Worm (Caenorhabditis elegans) whole organism, L4 larva: ENCODE measurements around the gene C18B12.4.
A peak's percentile ranks its signal among the peaks of the same experiment; 100 is the strongest.

Experiments
- R02D3.7 ChIP-seq: fragments of 150-350 bp; sonication (generic microtip); optimal IDR thresholded peaks from 3 replicates; lab custom pipeline; 2014; ENCODE audit warnings: missing biosample characterization, missing genetic modification characterization
- Y75B8A.6 ChIP-seq: fragments of 200-800 bp; sonication (Bioruptor generic); IDR thresholded peaks from 2 replicates; pipeline ENCODE4 v1.3.6; 2022; ENCODE audit warnings: missing genetic modification reagents, missing genetic modification characterization, missing compliant biosample characterization
- aha-1 ChIP-seq: fragments of 150-350 bp; peaks from one replicate; lab custom pipeline; 2014; ENCODE audit warnings: missing biosample characterization, missing genetic modification characterization
- ama-1 ChIP-seq: fragments of 150-350 bp; optimal IDR thresholded peaks from 2 replicates; lab custom pipeline; 2014; ENCODE audit warnings: inconsistent platforms, mixed read lengths
- attf-4 ChIP-seq: sonication (generic microtip); optimal IDR thresholded peaks from 3 replicates; lab custom pipeline; 2017; ENCODE audit warnings: missing biosample characterization, missing genetic modification characterization
- ceh-32 ChIP-seq: sonication (generic microtip); optimal IDR thresholded peaks from 2 replicates; lab custom pipeline; 2016; ENCODE audit warnings: mild to moderate bottlenecking, missing genetic modification characterization, missing compliant biosample characterization; ENCODE audit not compliant: poor library complexity
- ces-1 ChIP-seq: fragments of 150-350 bp; sonication (generic microtip); optimal IDR thresholded peaks from 4 replicates; lab custom pipeline; 2014; ENCODE audit warnings: missing biosample characterization, missing genetic modification reagents, missing genetic modification characterization
- cey-2 ChIP-seq: sonication (generic microtip); optimal IDR thresholded peaks from 3 replicates; lab custom pipeline; 2017; ENCODE audit warnings: missing genetic modification characterization, mild to moderate bottlenecking, missing compliant biosample characterization, antibody characterized with exemption, borderline replicate concordance; ENCODE audit not compliant: insufficient read depth
- ctbp-1 ChIP-seq: fragments of 200-800 bp; sonication (Bioruptor generic); IDR thresholded peaks from 2 replicates; pipeline ENCODE4 v1.3.6; 2022; ENCODE audit warnings: missing genetic modification reagents, missing genetic modification characterization, missing compliant biosample characterization
- daf-16 ChIP-seq, 3 experiments: sonication (generic microtip); optimal IDR thresholded peaks; 2 replicates each; lab custom pipeline; 2016 to 2017; ENCODE audit warnings: missing genetic modification characterization in 3 of 3, missing genetic modification reagents in 3 of 3, mild to moderate bottlenecking in 2 of 3, missing compliant biosample characterization in 2 of 3, missing biosample characterization in 1 of 3, moderate library complexity in 1 of 3
- daf-19 ChIP-seq: fragments of 200-800 bp; sonication (Bioruptor generic); conservative IDR thresholded peaks from 2 replicates; pipeline ENCODE4 v1.3.6; 2022; ENCODE audit warnings: missing genetic modification characterization, missing compliant biosample characterization
- fkh-10 ChIP-seq: fragments of 150-350 bp; optimal IDR thresholded peaks from 2 replicates; lab custom pipeline; 2014; ENCODE audit warnings: missing biosample characterization, missing genetic modification reagents, missing genetic modification characterization
- hlh-11 ChIP-seq: fragments of 200-800 bp; sonication (Bioruptor generic); optimal IDR thresholded peaks from 2 replicates; lab custom pipeline; 2018; ENCODE audit warnings: mild to moderate bottlenecking, missing genetic modification characterization, missing compliant biosample characterization
- hlh-30 ChIP-seq: sonication (generic microtip); optimal IDR thresholded peaks from 2 replicates; lab custom pipeline; 2017; ENCODE audit warnings: antibody characterized with exemption, mild to moderate bottlenecking, missing genetic modification characterization, missing compliant biosample characterization; ENCODE audit not compliant: insufficient read depth
- jun-1 ChIP-seq: fragments of 150-350 bp; optimal IDR thresholded peaks from 2 replicates; lab custom pipeline; 2014; ENCODE audit warnings: missing biosample characterization, missing genetic modification reagents, missing genetic modification characterization
- lin-15B ChIP-seq: fragments of 150-350 bp; sonication (generic microtip); optimal IDR thresholded peaks from 3 replicates; lab custom pipeline; 2014; ENCODE audit warnings: missing biosample characterization, missing genetic modification characterization
- mes-2 ChIP-seq: sonication (generic microtip); optimal IDR thresholded peaks from 2 replicates; lab custom pipeline; 2016; ENCODE audit warnings: missing genotype, mild to moderate bottlenecking, missing genetic modification characterization, missing compliant biosample characterization; ENCODE audit not compliant: poor library complexity, severe bottlenecking
- nhr-10 ChIP-seq: fragments of 150-350 bp; optimal IDR thresholded peaks from 2 replicates; lab custom pipeline; 2014; ENCODE audit warnings: missing biosample characterization, missing genetic modification characterization
- nhr-28 ChIP-seq: fragments of 150-350 bp; optimal IDR thresholded peaks from 2 replicates; lab custom pipeline; 2014; ENCODE audit warnings: missing biosample characterization, missing genetic modification characterization
- nhr-41 ChIP-seq: fragments of 200-800 bp; sonication (Bioruptor generic); IDR thresholded peaks from 2 replicates; pipeline ENCODE4 v1.3.6; 2022; ENCODE audit warnings: missing genetic modification reagents, missing genetic modification characterization, missing compliant biosample characterization
- nhr-6 ChIP-seq: fragments of 150-350 bp; optimal IDR thresholded peaks from 2 replicates; lab custom pipeline; 2014; ENCODE audit warnings: missing biosample characterization, missing genetic modification characterization
- nhr-76 ChIP-seq: fragments of 150-350 bp; optimal IDR thresholded peaks from 2 replicates; lab custom pipeline; 2014; ENCODE audit warnings: missing biosample characterization, missing genetic modification characterization
- nhr-77 ChIP-seq: fragments of 150-350 bp; optimal IDR thresholded peaks from 2 replicates; lab custom pipeline; 2014; ENCODE audit warnings: missing biosample characterization, missing genetic modification characterization
- saeg-2 ChIP-seq: fragments of 200-800 bp; sonication (Bioruptor generic); IDR thresholded peaks from 2 replicates; pipeline ENCODE4 v1.3.6; 2022; ENCODE audit warnings: missing genetic modification reagents, missing genetic modification characterization, missing compliant biosample characterization
- skn-1 ChIP-seq: fragments of 150-350 bp; optimal IDR thresholded peaks from 2 replicates; lab custom pipeline; 2014; ENCODE audit warnings: missing biosample characterization, missing genetic modification characterization
- spr-3 ChIP-seq: fragments of 200-800 bp; sonication (Bioruptor generic); optimal IDR thresholded peaks from 2 replicates; lab custom pipeline; 2018; ENCODE audit warnings: mild to moderate bottlenecking, missing genetic modification characterization, missing compliant biosample characterization
- unc-62 ChIP-seq, 3 experiments: fragments of 150-350 bp in 1 of 3; sonication (generic microtip); optimal IDR thresholded peaks in 2 of 3; peaks in 1 of 3; 1 replicate in 1 of 3; 2 replicates in 2 of 3; lab custom pipeline; 2014 to 2017; ENCODE audit warnings: missing biosample characterization in 3 of 3, missing genetic modification characterization in 3 of 3, missing genetic modification reagents in 3 of 3, missing genotype in 1 of 3
- ztf-11 ChIP-seq: fragments of 150-350 bp; optimal IDR thresholded peaks from 2 replicates; lab custom pipeline; 2014; ENCODE audit warnings: missing biosample characterization, missing genetic modification characterization

Gene C18B12.4

ce11 chrX:15053223-15053933 is 13.0 kb upstream of the C18B12.4 start, which contains the start of gene H03G16.1:
H03G16.1 (plus strand) TSS chrX:15053883.
- TF ChIP-seq nhr-41 (GFP tag; lab: Robert Waterston, UW): no peak
- peak in 1 of 2 experiments; percentile 92 for TF ChIP-seq unc-62 (GFP tag; optimal IDR thresholded peaks at IDR 0.05 in 1 of 2; lab: Kevin White, UChicago)
- TF ChIP-seq unc-62 (tag; optimal IDR thresholded peaks at IDR 0.05; lab: Kevin White, UChicago): no peak
- TF ChIP-seq spr-3 (GFP tag; lab: Kevin White, UChicago): no peak
- TF ChIP-seq jun-1 (tag; lab: Kevin White, UChicago): no peak
- TF ChIP-seq skn-1 (tag; lab: Kevin White, UChicago): no peak
- no peak for TF ChIP-seq ama-1

ce11 chrX:15052385-15052784 is 12.0 kb upstream of the C18B12.4 start, which contains the start of gene H03G16.6:
H03G16.6 (plus strand) TSS chrX:15052685.
- TF ChIP-seq nhr-77 (tag; lab: Kevin White, UChicago) (no peak), ceh-32 (tag; lab: Kevin White, UChicago) (no peak)

- peak; percentile 35 for TF ChIP-seq nhr-28
- no peak for TF ChIP-seq ctbp-1
- TF ChIP-seq daf-16 (GFP tag; optimal IDR thresholded peaks at IDR 0.05; lab: Kevin White, UChicago): no peak
- peak; percentile 86 for TF ChIP-seq daf-16 (tag; optimal IDR thresholded peaks at IDR 0.05; lab: Kevin White, UChicago)
Measured at ce11 chrX:15050006-15050405, 9.6 kb upstream of the C18B12.4 start.

DNA sequence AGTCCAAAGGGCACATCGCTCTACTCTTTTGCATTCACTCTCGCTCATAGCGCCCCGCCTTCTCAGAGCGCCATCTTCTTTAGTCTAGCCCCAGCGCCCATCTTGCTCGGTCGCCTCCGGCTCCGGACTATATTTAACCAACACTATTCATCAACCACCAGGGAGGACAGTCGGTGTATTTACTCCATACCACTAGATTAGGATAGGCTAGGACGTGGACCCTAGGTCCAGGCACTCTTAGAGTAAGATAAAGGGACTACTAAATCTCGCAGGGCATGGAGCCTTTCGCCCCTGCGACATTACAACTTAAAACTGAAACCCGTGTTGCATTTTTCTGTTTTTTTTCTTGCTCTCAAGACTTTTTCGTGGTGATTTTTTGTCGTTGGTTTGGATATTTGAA is 7.1 kb upstream of the C18B12.4 start:
- TF ChIP-seq daf-19 (GFP tag; lab: Robert Waterston, UW): no peak
- peak in 1 of 2 experiments; percentile 57 for TF ChIP-seq unc-62 (GFP tag; optimal IDR thresholded peaks at IDR 0.05 in 1 of 2; lab: Kevin White, UChicago)
- no peak for TF ChIP-seq unc-62 (tag; optimal IDR thresholded peaks at IDR 0.05; lab: Kevin White, UChicago)
- no peak for TF ChIP-seq ztf-11 (tag; lab: Kevin White, UChicago)
- peak; percentile 98 for TF ChIP-seq aha-1 (tag; lab: Kevin White, UChicago)

DNA sequence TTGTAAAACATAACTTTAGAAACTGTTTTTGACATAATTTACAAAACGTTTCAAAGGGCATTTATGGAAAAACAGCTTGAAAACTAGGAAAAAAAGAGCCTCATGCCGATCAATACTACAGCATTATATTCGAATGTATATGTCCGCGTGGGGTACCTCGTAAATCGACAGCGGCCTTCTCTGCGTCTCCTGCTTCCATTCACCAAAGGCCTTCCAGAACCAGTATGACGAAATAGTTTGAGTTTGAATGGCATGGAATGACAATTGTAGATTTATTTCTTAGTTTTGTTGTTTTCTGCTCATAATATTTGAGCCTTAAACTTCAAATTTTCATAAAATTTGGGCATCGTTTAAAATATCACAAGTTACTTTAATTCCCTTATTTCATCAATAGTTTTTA is 5.0 kb upstream of the C18B12.4 start:
- TF ChIP-seq lin-15B (tag; lab: Kevin White, UChicago) (no peak), R02D3.7 (peak; percentile 50), daf-16 (GFP tag; optimal IDR thresholded peaks at IDR 0.05; lab: Kevin White, UChicago) (no peak), daf-16 (tag; optimal IDR thresholded peaks at IDR 0.05; lab: Kevin White, UChicago) (no peak), ces-1 (GFP tag; lab: Kevin White, UChicago) (no peak), hlh-30 (tag; lab: Kevin White, UChicago) (peak; percentile 42), nhr-77 (tag; lab: Kevin White, UChicago) (no peak), mes-2 (peak; percentile 13)

DNA sequence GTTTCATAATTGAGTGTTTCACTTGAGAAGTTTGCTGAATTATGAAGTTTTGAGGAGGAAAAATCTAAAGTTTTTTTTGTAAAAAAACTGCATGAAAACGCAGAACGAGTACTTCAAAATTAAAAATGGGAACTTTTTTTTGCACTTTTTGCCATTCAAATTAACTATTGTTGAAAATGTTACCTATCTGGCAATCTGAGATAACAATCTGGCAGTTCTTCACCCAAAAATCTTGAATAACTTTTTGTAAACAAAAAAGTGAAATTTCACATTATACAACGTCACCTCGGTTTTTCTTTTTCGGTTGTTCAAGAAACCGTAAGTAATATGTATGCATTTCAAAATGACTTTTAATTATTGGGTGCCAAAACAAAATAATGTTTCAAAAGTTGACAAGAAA is 2.1 kb upstream of the C18B12.4 start:
- TF ChIP-seq nhr-28 (no peak), nhr-6 (tag; lab: Kevin White, UChicago) (no peak), saeg-2 (GFP tag; lab: Robert Waterston, UW) (no peak), cey-2 (tag; lab: Kevin White, UChicago) (no peak), nhr-10 (tag; lab: Kevin White, UChicago) (no peak), nhr-76 (no peak), Y75B8A.6 (GFP tag; lab: Robert Waterston, UW) (no peak), attf-4 (tag; lab: Kevin White, UChicago) (no peak)

- TF ChIP-seq fkh-10 (GFP tag; lab: Kevin White, UChicago) (no peak), hlh-11 (tag; lab: Kevin White, UChicago) (no peak), ces-1 (GFP tag; lab: Kevin White, UChicago) (peak; percentile 37)
Measured at ce11 chrX:15041340-15041739, 938 bp upstream of the C18B12.4 start.
